Worm (Caenorhabditis elegans): ENCODE measurements around the gene W01B6.3.

W01B6.3 gene

DNA sequence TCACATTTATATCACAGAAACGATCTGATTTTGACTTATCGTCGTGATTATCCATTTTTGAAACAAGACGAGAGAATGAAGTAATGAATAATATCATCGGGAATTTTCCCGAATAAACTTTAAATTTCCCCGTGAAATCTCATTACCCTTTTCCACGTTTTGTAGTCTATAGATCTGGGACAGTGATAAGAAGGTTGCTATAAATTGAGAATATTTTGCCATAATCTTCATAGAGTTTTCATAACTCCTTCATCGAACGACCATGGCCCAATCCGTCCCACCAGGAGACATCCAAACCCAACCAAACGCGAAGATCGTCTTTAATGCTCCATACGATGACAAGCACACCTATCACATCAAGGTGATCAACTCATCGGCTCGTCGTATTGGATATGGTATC, 22.7 kb upstream of the W01B6.3 start, which contains the start of the genes C04G2.5 and msp-36:
Gene C04G2.5, minus strand, starts transcription at position 101 of the 400 bp plus-strand sequence.
Gene msp-36, plus strand, starts transcription at position 263 of the 400 bp plus-strand sequence.
- TF ChIP-seq dve-1 (tag; optimal IDR thresholded peaks at IDR 0.05; ENCODE audit: insufficient read depth) (no peak), egl-43 (GFP tag; IDR thresholded peaks at IDR 0.05) (0 out of 2 replicates have a peak, but pooled peaks have one; percentile 30)

DNA sequence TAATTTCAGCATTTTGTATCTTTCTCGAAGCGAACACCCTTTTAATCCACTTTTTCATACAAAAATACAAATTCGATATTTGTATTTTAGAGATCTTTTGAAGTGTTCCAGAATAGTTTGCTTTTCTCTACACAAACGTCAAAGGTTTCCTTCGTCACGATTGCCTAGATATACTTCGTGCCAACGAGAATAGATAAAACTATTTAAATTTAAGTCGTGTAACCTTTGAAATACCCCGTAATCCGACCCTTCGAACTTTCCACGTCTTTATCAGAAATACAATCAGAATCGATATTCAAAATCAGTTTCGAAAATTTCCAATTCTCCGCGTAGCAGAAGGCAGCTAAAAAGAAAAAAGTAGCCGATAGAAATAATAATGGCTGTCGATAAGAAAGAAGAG, 17.9 kb upstream of the W01B6.3 start, which contains the start of gene ttbk-5:
Gene ttbk-5, plus strand, starts transcription at position 301 of the 400 bp plus-strand sequence.
- no peak for TF ChIP-seq mxl-3 (GFP tag; optimal IDR thresholded peaks at IDR 0.05)
- TF ChIP-seq zfp-2 (tag; optimal IDR thresholded peaks at IDR 0.05): no peak
- TF ChIP-seq mes-2 (tag; optimal IDR thresholded peaks at IDR 0.05; ENCODE audit: poor library complexity, severe bottlenecking): no peak
- no peak for TF ChIP-seq T20F7.1 (GFP tag; optimal IDR thresholded peaks at IDR 0.05)
- TF ChIP-seq fkh-10 (GFP tag; optimal IDR thresholded peaks at IDR 0.05): no peak
- TF ChIP-seq ZK546.5 (tag; optimal IDR thresholded peaks at IDR 0.05): no peak
- no peak for TF ChIP-seq nhr-41 (GFP tag; IDR thresholded peaks at IDR 0.05)
- no peak for TF ChIP-seq mep-1 (tag; optimal IDR thresholded peaks at IDR 0.05)
- TF ChIP-seq R02D3.7 (tag; optimal IDR thresholded peaks at IDR 0.05): no peak
- TF ChIP-seq lin-39 (tag; optimal IDR thresholded peaks at IDR 0.05): no peak
- TF ChIP-seq ceh-20 (GFP tag; IDR thresholded peaks at IDR 0.05): no peak
- TF ChIP-seq dmd-8 (GFP tag; IDR thresholded peaks at IDR 0.05): no peak
- no peak for TF ChIP-seq F26F4.8 (GFP tag; conservative IDR thresholded peaks at IDR 0.05)
- TF ChIP-seq nhr-77 (tag; optimal IDR thresholded peaks at IDR 0.05): no peak
- no peak for TF ChIP-seq aha-1 (tag)
- TF ChIP-seq ceh-44 (GFP tag; IDR thresholded peaks at IDR 0.05): no peak
- TF ChIP-seq F49E8.2 (tag; optimal IDR thresholded peaks at IDR 0.05; ENCODE audit: borderline replicate concordance): no peak
- TF ChIP-seq egl-43 (GFP tag; IDR thresholded peaks at IDR 0.05): no peak
- no peak for TF ChIP-seq zag-1 (tag; optimal IDR thresholded peaks at IDR 0.05)

ce11 chrIV:10089777-10090176, 17.4 kb upstream of the W01B6.3 start, which contains the start of gene ttr-39:
Gene ttr-39, minus strand, starts transcription at chrIV:10089877.
- TF ChIP-seq F10B5.3 (tag; optimal IDR thresholded peaks at IDR 0.05): no peak

DNA sequence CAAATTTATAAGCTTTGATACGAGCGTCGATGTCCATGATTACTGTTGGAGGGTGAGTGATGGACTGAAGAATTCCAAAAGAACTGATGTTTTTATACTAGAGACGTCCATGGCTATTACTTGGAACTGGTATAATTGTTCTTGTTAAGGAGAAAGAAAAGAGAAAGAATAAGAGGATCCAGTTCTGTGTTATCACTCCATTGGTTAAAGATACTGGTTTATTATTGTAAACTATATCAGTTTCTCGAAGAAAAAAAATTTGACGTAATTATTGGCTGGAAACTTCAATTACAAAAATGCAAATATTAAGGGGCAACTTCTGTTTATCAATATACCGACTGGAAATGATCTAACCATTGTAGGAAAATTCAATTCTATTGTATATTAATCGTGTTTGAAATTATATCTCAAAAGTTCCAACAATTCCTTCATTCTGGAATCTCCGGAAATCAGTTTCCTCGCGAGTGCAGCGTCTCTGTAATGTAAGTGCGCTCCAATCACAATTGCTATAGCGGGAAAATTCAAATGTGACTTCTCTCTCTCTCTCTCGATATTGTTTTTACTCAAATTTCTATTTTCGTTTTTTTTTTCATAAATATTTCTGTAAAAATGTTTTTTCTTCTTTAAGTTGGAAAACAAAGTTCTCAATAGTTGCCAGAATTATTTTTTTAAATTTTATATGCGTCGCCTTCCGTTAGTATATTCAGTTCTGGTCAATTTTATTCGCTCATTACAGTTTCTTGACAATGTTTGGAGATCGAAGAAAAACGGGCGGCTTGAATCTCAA, 13.2 kb upstream of the W01B6.3 start, which contains the start of the genes col-2 and ndc-80:
Gene col-2, minus strand, starts transcription at position 51 of the 787 bp plus-strand sequence.
Gene ndc-80, plus strand, starts transcription at position 737 of the 787 bp plus-strand sequence.
- TF ChIP-seq nhr-237 (tag; optimal IDR thresholded peaks at IDR 0.05): no peak
- TF ChIP-seq mdl-1 (tag; optimal IDR thresholded peaks at IDR 0.05): peak in 1 of 2 experiments; percentile 0
- peak; percentile 55; the same call in 1 of the 2 replicates for TF ChIP-seq snpc-1.2 (GFP tag; IDR thresholded peaks at IDR 0.05)
- no peak for TF ChIP-seq mep-1 (tag; optimal IDR thresholded peaks at IDR 0.05)
- peak; percentile 82 for TF ChIP-seq dpl-1 (GFP tag; optimal IDR thresholded peaks at IDR 0.05)
- peak; percentile 19 for TF ChIP-seq hlh-11 (tag; optimal IDR thresholded peaks at IDR 0.05)
- peak; percentile 95 for TF ChIP-seq mes-2 (tag; optimal IDR thresholded peaks at IDR 0.05; ENCODE audit: poor library complexity, severe bottlenecking)
- TF ChIP-seq zip-2 (tag; optimal IDR thresholded peaks at IDR 0.05): no peak
- no peak for TF ChIP-seq F10B5.3 (tag; optimal IDR thresholded peaks at IDR 0.05)
- peak; percentile 90 for TF ChIP-seq aha-1 (tag)
- TF ChIP-seq lin-38 (GFP tag; IDR thresholded peaks at IDR 0.05): peak; percentile 94
- TF ChIP-seq mxl-3 (GFP tag; optimal IDR thresholded peaks at IDR 0.05): peak; percentile 27
- TF ChIP-seq pha-4 (GFP tag; IDR thresholded peaks at IDR 0.05): no peak
- peak; percentile 76 for TF ChIP-seq pha-4 (tag; optimal IDR thresholded peaks at IDR 0.05)
- peak; percentile 82 for TF ChIP-seq nhr-6 (tag; optimal IDR thresholded peaks at IDR 0.05)
- TF ChIP-seq nhr-11 (tag; optimal IDR thresholded peaks at IDR 0.05): peak; percentile 35
- no peak for TF ChIP-seq T26A8.4 (GFP tag; IDR thresholded peaks at IDR 0.05)
- TF ChIP-seq lir-3 (tag; optimal IDR thresholded peaks at IDR 0.05): no peak
- peak; percentile 59; the same call in 1 of the 2 replicates for TF ChIP-seq ZK337.2 (GFP tag; IDR thresholded peaks at IDR 0.05)
- TF ChIP-seq unc-130 (GFP tag; optimal IDR thresholded peaks at IDR 0.05): peak; percentile 82
- no peak for TF ChIP-seq egl-43 (GFP tag; IDR thresholded peaks at IDR 0.05)
- TF ChIP-seq madf-9 (GFP tag; conservative IDR thresholded peaks at IDR 0.05): no peak
- TF ChIP-seq lin-13 (GFP tag; optimal IDR thresholded peaks at IDR 0.05): peak; percentile 37
- peak; percentile 43 for TF ChIP-seq rbr-2 (tag; optimal IDR thresholded peaks at IDR 0.05)
- no peak for TF ChIP-seq nhr-48 (tag; optimal IDR thresholded peaks at IDR 0.05)
- no peak for TF ChIP-seq F37D6.2 (tag; optimal IDR thresholded peaks at IDR 0.05)
- TF ChIP-seq gei-8 (GFP tag; optimal IDR thresholded peaks at IDR 0.05): no peak

Measured in whole organism, L4 larva.